Worm (Caenorhabditis elegans) whole organism, midembryonic: ENCODE measurements around the gene Y54F10BM.6.
A peak's percentile ranks its signal among the peaks of the same experiment; 100 is the strongest.

ENCODE experiments used
- T22C8.4 ChIP-seq: fragments of 200-800 bp; sonication (Bioruptor generic); IDR thresholded peaks from 2 replicates; pipeline ENCODE4 v1.3.6; 2022; ENCODE audit warnings: missing genetic modification characterization, missing compliant biosample characterization
- cog-1 ChIP-seq: sonication (generic microtip); optimal IDR thresholded peaks from 2 replicates; lab custom pipeline; 2016; ENCODE audit warnings: missing genetic modification characterization, missing compliant biosample characterization
- flt-1 ChIP-seq: fragments of 200-800 bp; sonication (Bioruptor generic); IDR thresholded peaks from 2 replicates; pipeline ENCODE4 v1.3.6; 2022; ENCODE audit warnings: missing genetic modification characterization, missing compliant biosample characterization
- klf-2 ChIP-seq: fragments of 200-800 bp; sonication (Bioruptor generic); conservative IDR thresholded peaks from 2 replicates; pipeline ENCODE4 v1.3.6; 2022; ENCODE audit warnings: missing genetic modification reagents, missing genetic modification characterization, missing compliant biosample characterization
- med-1 ChIP-seq: sonication (generic microtip); optimal IDR thresholded peaks from 2 replicates; lab custom pipeline; 2017; ENCODE audit warnings: missing genetic modification characterization, mild to moderate bottlenecking, missing compliant biosample characterization, antibody characterized with exemption, missing genetic modification reagents; ENCODE audit not compliant: insufficient read depth
- ref-1 ChIP-seq: fragments of 200-800 bp; sonication (Bioruptor generic); conservative IDR thresholded peaks from 2 replicates; pipeline ENCODE4 v1.3.6; 2022; ENCODE audit warnings: missing genetic modification reagents, missing genetic modification characterization, missing compliant biosample characterization
- tab-1 ChIP-seq: fragments of 200-800 bp; sonication (Bioruptor generic); IDR thresholded peaks from 2 replicates; pipeline ENCODE4 v1.3.6; 2022; ENCODE audit warnings: missing genetic modification characterization, missing compliant biosample characterization
- ztf-23 ChIP-seq: fragments of 200-800 bp; sonication (Bioruptor generic); IDR thresholded peaks from 2 replicates; pipeline ENCODE4 v1.3.6; 2022; ENCODE audit warnings: missing genetic modification reagents, missing genetic modification characterization, missing compliant biosample characterization
- ztf-29 ChIP-seq: fragments of 200-800 bp; sonication (Bioruptor generic); IDR thresholded peaks from 2 replicates; pipeline ENCODE4 v1.3.6; 2022; ENCODE audit warnings: missing genetic modification reagents, missing genetic modification characterization, missing compliant biosample characterization

Gene Y54F10BM.6

DNA sequence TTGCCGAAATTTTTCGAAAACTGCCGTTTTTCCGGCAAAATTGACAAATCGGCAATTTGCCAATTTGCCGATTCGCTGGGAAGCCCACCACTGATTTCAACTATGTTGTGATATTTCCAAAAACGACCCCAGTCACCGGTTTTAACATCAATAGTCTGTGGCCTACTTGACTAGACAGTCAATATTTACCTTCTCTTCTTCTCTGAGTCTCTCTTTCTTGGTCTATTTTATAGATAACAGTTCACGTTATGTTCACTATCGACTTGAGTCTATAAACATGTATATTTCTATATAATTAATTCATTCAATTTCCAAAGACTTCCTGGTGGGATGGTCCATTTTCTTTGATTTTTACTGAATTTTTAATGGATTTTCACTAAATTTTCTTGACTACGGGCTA, 31.7 kb downstream of the Y54F10BM.6 start:
- TF ChIP-seq klf-2 (GFP tag; lab: Robert Waterston, UW) (no peak), T22C8.4 (GFP tag; lab: Robert Waterston, UW) (no peak), flt-1 (no peak), med-1 (GFP tag; lab: Kevin White, UChicago) (no peak), cog-1 (tag; lab: Kevin White, UChicago) (no peak), ref-1 (GFP tag; lab: Robert Waterston, UW) (no peak), tab-1 (GFP tag; lab: Robert Waterston, UW) (no peak), ztf-29 (GFP tag; lab: Robert Waterston, UW) (no peak), ztf-23 (GFP tag; lab: Robert Waterston, UW) (no peak)

DNA sequence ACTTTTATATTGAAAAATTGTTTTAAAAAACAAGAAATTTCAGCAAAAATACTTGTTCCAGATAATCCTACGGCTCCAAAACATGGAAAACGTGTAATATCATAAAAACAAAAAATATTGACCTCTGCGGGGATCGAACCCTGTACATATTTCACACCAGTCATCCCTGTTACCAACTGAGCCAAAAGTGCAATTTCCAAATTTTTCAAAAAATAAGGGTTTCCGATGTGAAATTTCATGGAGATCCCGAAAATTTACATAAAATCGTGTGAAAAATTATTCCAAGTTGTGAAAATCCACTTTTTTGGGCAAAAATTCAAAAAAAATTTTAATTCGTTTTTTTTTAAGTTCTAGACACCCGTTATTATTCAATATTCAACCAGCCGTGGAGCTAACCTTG, 41.1 kb downstream of the Y54F10BM.6 start:
- TF ChIP-seq klf-2 (GFP tag; lab: Robert Waterston, UW): no peak
- TF ChIP-seq T22C8.4 (GFP tag; lab: Robert Waterston, UW): no peak
- TF ChIP-seq cog-1 (tag; lab: Kevin White, UChicago): no peak
- TF ChIP-seq ztf-23 (GFP tag; lab: Robert Waterston, UW): no peak
- no peak for TF ChIP-seq flt-1
- TF ChIP-seq ref-1 (GFP tag; lab: Robert Waterston, UW): no peak
- no peak for TF ChIP-seq tab-1 (GFP tag; lab: Robert Waterston, UW)
- no peak for TF ChIP-seq ztf-29 (GFP tag; lab: Robert Waterston, UW)
- TF ChIP-seq med-1 (GFP tag; lab: Kevin White, UChicago): no peak

DNA sequence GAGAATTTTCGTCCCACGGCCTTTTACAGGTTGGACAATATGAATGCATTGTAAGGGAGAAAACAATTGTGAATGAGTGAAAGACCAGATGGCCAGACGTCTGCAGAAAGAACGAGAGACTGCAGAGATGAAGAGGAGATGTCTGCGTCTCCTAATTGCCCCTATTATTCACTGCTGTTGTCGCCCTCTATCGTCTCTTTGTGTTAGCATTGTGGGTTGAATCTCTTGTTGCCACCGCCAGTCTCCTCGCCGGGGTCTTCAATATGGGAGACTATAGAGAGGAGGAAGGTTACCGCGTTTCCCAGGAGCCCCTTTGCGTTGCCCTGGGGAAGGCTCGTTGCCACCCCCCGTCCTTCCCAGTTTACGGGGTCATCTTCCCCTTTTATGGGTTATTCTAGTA, 41.8 kb downstream of the Y54F10BM.6 start, which contains the start of gene Y54F10BM.9:
TSS of gene Y54F10BM.9 (minus strand) at position 61 of the 400 bp plus-strand sequence.
- TF ChIP-seq cog-1 (tag; lab: Kevin White, UChicago): peak; percentile 5
- 0 out of 2 replicates have a peak, but pooled peaks have one; percentile 13 for TF ChIP-seq ref-1 (GFP tag; lab: Robert Waterston, UW)
- no peak for TF ChIP-seq ztf-23 (GFP tag; lab: Robert Waterston, UW)

DNA sequence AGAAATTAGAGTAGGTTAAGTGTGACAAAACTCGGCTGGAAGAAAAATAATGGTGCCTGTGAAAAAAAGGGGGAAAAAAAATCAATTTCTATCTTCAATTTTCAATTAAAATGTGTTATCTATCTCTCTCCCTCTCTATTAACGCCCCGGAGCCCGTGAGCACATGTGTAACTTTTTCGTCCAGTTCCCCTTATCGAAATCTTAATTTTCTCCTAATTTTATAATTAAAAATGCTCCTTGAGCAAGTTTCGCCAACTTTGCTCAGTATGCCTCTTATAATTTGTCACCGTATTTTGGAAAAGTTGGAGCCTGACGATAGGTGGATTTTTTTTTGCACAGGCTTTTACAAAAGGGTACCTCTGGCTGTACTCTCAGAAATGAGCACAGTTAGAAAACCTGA, 45.0 kb downstream of the Y54F10BM.6 start, which contains the start of the genes fbxa-1 and Y54F10BM.20:
TSS of gene fbxa-1 (minus strand) at position 101 of the 400 bp plus-strand sequence.
TSS of gene Y54F10BM.20 (plus strand) at position 231 of the 400 bp plus-strand sequence.
- TF ChIP-seq ztf-29 (GFP tag; lab: Robert Waterston, UW): no peak
- TF ChIP-seq med-1 (GFP tag; lab: Kevin White, UChicago): no peak
- no peak for TF ChIP-seq ztf-23 (GFP tag; lab: Robert Waterston, UW)
- no peak for TF ChIP-seq flt-1
- TF ChIP-seq T22C8.4 (GFP tag; lab: Robert Waterston, UW): no peak
- no peak for TF ChIP-seq klf-2 (GFP tag; lab: Robert Waterston, UW)
- TF ChIP-seq cog-1 (tag; lab: Kevin White, UChicago): no peak

DNA sequence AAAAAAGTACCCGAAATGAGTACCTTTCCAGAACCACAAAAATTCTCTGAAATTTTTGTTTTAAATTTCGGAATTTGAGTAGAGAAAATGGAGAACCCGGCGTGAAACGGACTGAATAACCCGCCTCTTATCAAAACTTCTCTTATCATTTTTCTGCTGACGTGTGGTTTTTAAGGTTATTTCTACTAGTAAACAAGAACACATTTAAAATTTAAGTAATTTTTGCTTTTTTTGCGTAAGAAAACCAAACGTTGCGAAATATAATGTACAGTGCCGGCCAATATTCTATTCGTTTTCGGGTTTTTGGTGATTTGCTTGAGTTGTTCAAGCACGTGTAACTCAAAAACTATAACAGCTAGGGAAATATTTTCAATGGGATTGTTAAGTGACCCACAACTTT, 48.0 kb downstream of the Y54F10BM.6 start:
- TF ChIP-seq klf-2 (GFP tag; lab: Robert Waterston, UW): no peak
- TF ChIP-seq T22C8.4 (GFP tag; lab: Robert Waterston, UW): no peak
- no peak for TF ChIP-seq ztf-29 (GFP tag; lab: Robert Waterston, UW)
- no peak for TF ChIP-seq flt-1
- TF ChIP-seq tab-1 (GFP tag; lab: Robert Waterston, UW): no peak
- TF ChIP-seq ztf-23 (GFP tag; lab: Robert Waterston, UW): no peak
- no peak for TF ChIP-seq med-1 (GFP tag; lab: Kevin White, UChicago)
- TF ChIP-seq cog-1 (tag; lab: Kevin White, UChicago): no peak
- no peak for TF ChIP-seq ref-1 (GFP tag; lab: Robert Waterston, UW)
